Worm (Caenorhabditis elegans) whole organism, L4/young adult: ENCODE results near the gene ZK930.6.

Experiments
- W03F9.2 ChIP-seq: fragments of 150-350 bp; optimal IDR thresholded peaks from 2 replicates; lab custom pipeline; 2014; ENCODE audit warnings: missing biosample characterization, missing genetic modification characterization
- dao-5 ChIP-seq: sonication (generic microtip); optimal IDR thresholded peaks from 2 replicates; lab custom pipeline; 2016; ENCODE audit warnings: missing genotype, missing genetic modification characterization, moderate library complexity, missing compliant biosample characterization
- him-1 ChIP-seq: sonication (generic microtip); optimal IDR thresholded peaks from 2 replicates; lab custom pipeline; 2016; ENCODE audit warnings: missing genotype, missing genetic modification reagents, missing genetic modification characterization, missing compliant biosample characterization

- TF ChIP-seq him-1 (tag; lab: Kevin White, UChicago) (no peak), W03F9.2 (tag; lab: Kevin White, UChicago) (no peak), dao-5 (tag; lab: Kevin White, UChicago) (no peak)
Observed at ce11 chrII:11916555-11916941, 32.8 kb downstream of the ZK930.6 start.
